Worm (Caenorhabditis elegans): ENCODE results near the gene cyn-4.

The cyn-4 gene

ce11 chrII:10872541-10872940 lies at the start of gene cyn-4, which contains the start of gene copz-1 (continued):
- TF ChIP-seq nhr-28 (tag; optimal IDR thresholded peaks at IDR 0.05) (peak; percentile 50), F44E2.7 (GFP tag; IDR thresholded peaks at IDR 0.05) (no peak), spr-1 (tag; optimal IDR thresholded peaks at IDR 0.05) (peak; percentile 10)

- TF ChIP-seq nhr-6 (tag; optimal IDR thresholded peaks at IDR 0.05), result peak; percentile 3
- no peak for TF ChIP-seq unc-39 (tag; optimal IDR thresholded peaks at IDR 0.05)
- peak; percentile 30 for TF ChIP-seq hlh-11 (tag; optimal IDR thresholded peaks at IDR 0.05)
- no peak for TF ChIP-seq daf-16 (GFP tag; optimal IDR thresholded peaks at IDR 0.05)
- TF ChIP-seq daf-16 (tag; optimal IDR thresholded peaks at IDR 0.05), result peak; percentile 55
- TF ChIP-seq nhr-28 (tag; optimal IDR thresholded peaks at IDR 0.05), result peak; percentile 86
- peak; percentile 79 for TF ChIP-seq pqm-1 (tag; optimal IDR thresholded peaks at IDR 0.05)
Observed at ce11 chrII:10918293-10918756, 45.9 kb upstream of the cyn-4 start, which contains the start of gene tba-4. TSS of gene tba-4 (plus strand) at chrII:10918706.

- peak in 1 of 2 experiments; percentile 48 for TF ChIP-seq unc-62 (GFP tag; optimal IDR thresholded peaks at IDR 0.05 in 1 of 2)
- no peak for TF ChIP-seq unc-62 (tag; optimal IDR thresholded peaks at IDR 0.05)
- no peak for TF ChIP-seq pqm-1 (tag; optimal IDR thresholded peaks at IDR 0.05)
- no peak for TF ChIP-seq nhr-11 (tag; optimal IDR thresholded peaks at IDR 0.05)
Observed at ce11 chrII:10917174-10917573, 44.8 kb upstream of the cyn-4 start, which contains the start of gene F44F4.10. TSS of gene F44F4.10 (minus strand) at chrII:10917274.

ce11 chrII:10915732-10916131 lies 43.3 kb upstream of the cyn-4 start, which contains the start of gene F44F4.9:
TSS of gene F44F4.9 (minus strand) at chrII:10915832.
- TF ChIP-seq lir-3 (tag; optimal IDR thresholded peaks at IDR 0.05) (no peak), lin-39 (tag; optimal IDR thresholded peaks at IDR 0.05) (no peak), T20F7.1 (GFP tag; optimal IDR thresholded peaks at IDR 0.05) (no peak), ces-1 (GFP tag; optimal IDR thresholded peaks at IDR 0.05) (no peak), lin-15B (tag; optimal IDR thresholded peaks at IDR 0.05) (no peak), php-3 (GFP tag; IDR thresholded peaks at IDR 0.05) (no peak)

ce11 chrII:10914366-10914765 lies 42.0 kb upstream of the cyn-4 start, which contains the start of gene F44F4.15:
TSS of gene F44F4.15 (plus strand) at chrII:10914666.
- TF ChIP-seq tra-1 (GFP tag; IDR thresholded peaks at IDR 0.05) (no peak), nhr-76 (tag; optimal IDR thresholded peaks at IDR 0.05) (no peak), Y5F2A.4 (GFP tag; optimal IDR thresholded peaks at IDR 0.05) (no peak), saeg-2 (GFP tag; IDR thresholded peaks at IDR 0.05) (no peak), hlh-11 (tag; optimal IDR thresholded peaks at IDR 0.05) (no peak), vab-7 (GFP tag; IDR thresholded peaks at IDR 0.05) (no peak), mxl-2 (GFP tag; conservative IDR thresholded peaks at IDR 0.05) (no peak), Y48G9A.11 (GFP tag; IDR thresholded peaks at IDR 0.05) (no peak), ceh-20 (GFP tag; IDR thresholded peaks at IDR 0.05) (no peak), nhr-41 (GFP tag; IDR thresholded peaks at IDR 0.05) (no peak), aly-2 (tag; optimal IDR thresholded peaks at IDR 0.05) (no peak), lin-1 (GFP tag; IDR thresholded peaks at IDR 0.05) (no peak), T20F7.1 (GFP tag; optimal IDR thresholded peaks at IDR 0.05) (no peak), Y75B8A.6 (GFP tag; IDR thresholded peaks at IDR 0.05) (no peak), F49E8.2 (tag; optimal IDR thresholded peaks at IDR 0.05; ENCODE audit: borderline replicate concordance) (no peak)

- no peak for TF ChIP-seq F44E2.7 (GFP tag; IDR thresholded peaks at IDR 0.05)
- TF ChIP-seq unc-62 (GFP tag; optimal IDR thresholded peaks at IDR 0.05 in 1 of 2), result peak in 1 of 2 experiments; percentile 96
- no peak for TF ChIP-seq unc-62 (tag; optimal IDR thresholded peaks at IDR 0.05)
Observed at ce11 chrII:10912995-10913394, 40.6 kb upstream of the cyn-4 start.
